Fruit fly (Drosophila melanogaster) whole organism, prepupa: ENCODE results near the gene CG5282.
A peak's percentile ranks its signal among the peaks of the same experiment; 100 is the strongest.

ENCODE experiments used
- CG10631 ChIP-seq: fragments of 200-800 bp; sonication (Bioruptor generic); optimal IDR thresholded peaks from 2 replicates; lab custom pipeline; 2016; ENCODE audit warnings: missing biosample characterization, missing genetic modification characterization
- CG10669 ChIP-seq: fragments of 200-800 bp; sonication (Bioruptor generic); optimal IDR thresholded peaks from 3 replicates; lab custom pipeline; 2018; ENCODE audit warnings: missing biosample characterization, mild to moderate bottlenecking, missing genetic modification characterization, moderate library complexity
- CG11294 ChIP-seq: fragments of 200-800 bp; sonication (Bioruptor generic); IDR thresholded peaks from 2 replicates; pipeline ENCODE4 v1.3.6; 2022; ENCODE audit warnings: missing biosample characterization, missing genetic modification characterization
- CG11762 ChIP-seq: fragments of 200-800 bp; sonication (Bioruptor generic); optimal IDR thresholded peaks from 3 replicates; lab custom pipeline; 2016; ENCODE audit warnings: missing biosample characterization, missing genetic modification characterization; ENCODE audit not compliant: insufficient read depth
- CG11902 ChIP-seq: fragments of 200-800 bp; sonication (Bioruptor generic); optimal IDR thresholded peaks from 3 replicates; lab custom pipeline; 2016; ENCODE audit warnings: missing biosample characterization, missing genetic modification characterization
- CG15336 ChIP-seq: fragments of 200-800 bp; sonication (Bioruptor generic); IDR thresholded peaks from 2 replicates; pipeline ENCODE4 v1.3.6; 2022; ENCODE audit warnings: missing biosample characterization, missing genetic modification characterization
- CG1621 ChIP-seq: fragments of 200-800 bp; sonication (Bioruptor generic); optimal IDR thresholded peaks from 3 replicates; lab custom pipeline; 2018; ENCODE audit warnings: missing biosample characterization, mild to moderate bottlenecking, missing genetic modification characterization
- CG16779 ChIP-seq: fragments of 200-800 bp; sonication (Bioruptor generic); optimal IDR thresholded peaks from 3 replicates; lab custom pipeline; 2017; ENCODE audit warnings: missing biosample characterization, mild to moderate bottlenecking, missing genetic modification characterization
- CG3032 ChIP-seq: fragments of 200-800 bp; optimal IDR thresholded peaks from 2 replicates; lab custom pipeline; 2019; ENCODE audit warnings: missing biosample characterization, mild to moderate bottlenecking, missing genetic modification characterization, moderate library complexity
- CG31627 ChIP-seq: fragments of 200-800 bp; sonication (Bioruptor generic); optimal IDR thresholded peaks from 3 replicates; lab custom pipeline; 2016; ENCODE audit warnings: missing biosample characterization, missing genetic modification characterization
- CG34406 ChIP-seq: fragments of 200-800 bp; sonication (Bioruptor generic); optimal IDR thresholded peaks from 3 replicates; lab custom pipeline; 2016; ENCODE audit warnings: missing biosample characterization, missing genetic modification characterization
- CG3919 ChIP-seq: fragments of 200-800 bp; sonication (Bioruptor generic); optimal IDR thresholded peaks from 3 replicates; lab custom pipeline; 2016; ENCODE audit warnings: missing biosample characterization, missing genetic modification characterization
- CG4318 ChIP-seq: fragments of 200-800 bp; sonication (Bioruptor generic); optimal IDR thresholded peaks from 3 replicates; lab custom pipeline; 2017; ENCODE audit warnings: missing biosample characterization, mild to moderate bottlenecking, missing genetic modification characterization
- CG6163 ChIP-seq: fragments of 200-800 bp; sonication (Bioruptor generic); IDR thresholded peaks from 3 replicates; pipeline ENCODE4 v1.3.6; 2022; ENCODE audit warnings: missing biosample characterization, missing genetic modification characterization
- CG6276 ChIP-seq: fragments of 200-800 bp; sonication (Bioruptor generic); optimal IDR thresholded peaks from 2 replicates; lab custom pipeline; 2017; ENCODE audit warnings: missing biosample characterization, mild to moderate bottlenecking, missing genetic modification characterization
- CG6808 ChIP-seq: fragments of 200-800 bp; sonication (Bioruptor generic); optimal IDR thresholded peaks from 3 replicates; lab custom pipeline; 2017; ENCODE audit warnings: missing biosample characterization, missing genetic modification characterization, mild to moderate bottlenecking, moderate library complexity, missing genetic modification reagents
- CG7368 ChIP-seq: fragments of 200-800 bp; sonication (Bioruptor generic); optimal IDR thresholded peaks from 3 replicates; lab custom pipeline; 2016; ENCODE audit warnings: missing biosample characterization, missing genetic modification characterization
- CG8119 ChIP-seq: fragments of 200-800 bp; sonication (Bioruptor generic); IDR thresholded peaks from 3 replicates; pipeline ENCODE4 v1.3.6; 2022; ENCODE audit warnings: missing biosample characterization, missing genetic modification characterization
- CG8632 ChIP-seq: fragments of 200-800 bp; sonication (Bioruptor generic); optimal IDR thresholded peaks from 3 replicates; lab custom pipeline; 2016; ENCODE audit warnings: missing biosample characterization, missing genetic modification characterization
- CG9139 ChIP-seq: fragments of 200-800 bp; sonication (Bioruptor generic); optimal IDR thresholded peaks from 3 replicates; lab custom pipeline; 2017; ENCODE audit warnings: missing biosample characterization, mild to moderate bottlenecking, missing genetic modification characterization
- Gug ChIP-seq: fragments of 200-800 bp; sonication (Bioruptor generic); IDR thresholded peaks from 2 replicates; pipeline ENCODE4 v1.3.6; 2022; ENCODE audit warnings: missing biosample characterization, missing genetic modification characterization
- Hr39 ChIP-seq: fragments of 200-800 bp; sonication (Bioruptor generic); optimal IDR thresholded peaks from 2 replicates; lab custom pipeline; 2016; ENCODE audit warnings: missing biosample characterization, missing genetic modification characterization
- Hr4 ChIP-seq: fragments of 200-800 bp; sonication (Bioruptor generic); optimal IDR thresholded peaks from 3 replicates; lab custom pipeline; 2016; ENCODE audit warnings: missing biosample characterization, missing genetic modification characterization
- Lpt ChIP-seq: fragments of 200-800 bp; sonication (Bioruptor generic); optimal IDR thresholded peaks from 3 replicates; lab custom pipeline; 2016; ENCODE audit warnings: missing biosample characterization, missing genetic modification characterization
- OdsH ChIP-seq: fragments of 200-800 bp; sonication (Bioruptor generic); optimal IDR thresholded peaks from 3 replicates; lab custom pipeline; 2016; ENCODE audit warnings: missing biosample characterization, missing genetic modification characterization
- Sox102F ChIP-seq: fragments of 200-800 bp; sonication (Bioruptor generic); optimal IDR thresholded peaks from 2 replicates; lab custom pipeline; 2016; ENCODE audit warnings: missing biosample characterization, mild to moderate bottlenecking, missing genetic modification characterization
- Sox14 ChIP-seq: fragments of 200-800 bp; sonication (Bioruptor generic); optimal IDR thresholded peaks from 3 replicates; lab custom pipeline; 2016; ENCODE audit warnings: missing biosample characterization, missing genetic modification characterization
- achi ChIP-seq: fragments of 200-800 bp; sonication (Bioruptor generic); optimal IDR thresholded peaks from 3 replicates; lab custom pipeline; 2016; ENCODE audit warnings: missing biosample characterization, missing genetic modification characterization
- acj6 ChIP-seq: fragments of 200-800 bp; sonication (Bioruptor generic); optimal IDR thresholded peaks from 3 replicates; lab custom pipeline; 2016; ENCODE audit warnings: missing biosample characterization, missing genetic modification characterization
- dsx ChIP-seq: fragments of 200-800 bp; optimal IDR thresholded peaks from 3 replicates; lab custom pipeline; 2019; ENCODE audit warnings: missing biosample characterization, mild to moderate bottlenecking, missing genetic modification characterization, moderate library complexity; ENCODE audit not compliant: poor library complexity, severe bottlenecking
- eg ChIP-seq: fragments of 200-800 bp; sonication (Bioruptor generic); IDR thresholded peaks from 3 replicates; pipeline ENCODE4 v1.3.6; 2022; ENCODE audit warnings: missing biosample characterization, missing genetic modification characterization
- esn ChIP-seq: fragments of 200-800 bp; sonication (Bioruptor generic); optimal IDR thresholded peaks from 2 replicates; lab custom pipeline; 2016; ENCODE audit warnings: missing biosample characterization, mild to moderate bottlenecking, missing genetic modification characterization, moderate library complexity
- fd59A ChIP-seq: fragments of 200-800 bp; sonication (Bioruptor generic); optimal IDR thresholded peaks from 2 replicates; lab custom pipeline; 2017; ENCODE audit warnings: missing biosample characterization, mild to moderate bottlenecking, missing genetic modification characterization, missing genetic modification reagents
- fd85E ChIP-seq: fragments of 200-800 bp; sonication (Bioruptor generic); optimal IDR thresholded peaks from 3 replicates; lab custom pipeline; 2016; ENCODE audit warnings: missing biosample characterization, missing genetic modification characterization
- fkh ChIP-seq: fragments of 200-800 bp; sonication (Bioruptor generic); optimal IDR thresholded peaks from 3 replicates; lab custom pipeline; 2017; ENCODE audit warnings: missing biosample characterization, mild to moderate bottlenecking, missing genetic modification characterization, moderate library complexity
- lz ChIP-seq: fragments of 200-800 bp; sonication (Bioruptor generic); optimal IDR thresholded peaks from 3 replicates; lab custom pipeline; 2016; ENCODE audit warnings: missing biosample characterization, missing genetic modification characterization
- net ChIP-seq: fragments of 200-800 bp; sonication (Bioruptor generic); optimal IDR thresholded peaks from 3 replicates; lab custom pipeline; 2016; ENCODE audit warnings: missing biosample characterization, missing genetic modification characterization
- pdm3 ChIP-seq: fragments of 200-800 bp; sonication (Bioruptor generic); optimal IDR thresholded peaks from 3 replicates; lab custom pipeline; 2016; ENCODE audit warnings: missing biosample characterization, missing genetic modification characterization
- salr ChIP-seq, 2 experiments: fragments of 200-800 bp; sonication (Bioruptor generic); optimal IDR thresholded peaks; 3 replicates each; lab custom pipeline; 2016 to 2018; ENCODE audit warnings: missing biosample characterization in 2 of 2, missing genetic modification characterization in 2 of 2, mild to moderate bottlenecking in 1 of 2
- ss ChIP-seq, 2 experiments: fragments of 200-800 bp; sonication (Bioruptor generic); optimal IDR thresholded peaks; 2 replicates in 1 of 2; 3 replicates in 1 of 2; lab custom pipeline; 2017 to 2018; ENCODE audit warnings: mild to moderate bottlenecking in 2 of 2, missing biosample characterization in 2 of 2, missing genetic modification characterization in 2 of 2, moderate library complexity in 1 of 2
- svp ChIP-seq: fragments of 200-800 bp; sonication (Bioruptor generic); peaks from one replicate; lab custom pipeline; 2016; ENCODE audit warnings: missing biosample characterization, missing genetic modification characterization
- topi ChIP-seq: fragments of 200-800 bp; sonication (Bioruptor generic); optimal IDR thresholded peaks from 3 replicates; lab custom pipeline; 2016; ENCODE audit warnings: missing biosample characterization, missing genetic modification characterization
- vri ChIP-seq: fragments of 200-800 bp; sonication (Bioruptor generic); optimal IDR thresholded peaks from 3 replicates; lab custom pipeline; 2016; ENCODE audit warnings: missing biosample characterization, mild to moderate bottlenecking, missing genetic modification characterization

CG5282 gene

DNA sequence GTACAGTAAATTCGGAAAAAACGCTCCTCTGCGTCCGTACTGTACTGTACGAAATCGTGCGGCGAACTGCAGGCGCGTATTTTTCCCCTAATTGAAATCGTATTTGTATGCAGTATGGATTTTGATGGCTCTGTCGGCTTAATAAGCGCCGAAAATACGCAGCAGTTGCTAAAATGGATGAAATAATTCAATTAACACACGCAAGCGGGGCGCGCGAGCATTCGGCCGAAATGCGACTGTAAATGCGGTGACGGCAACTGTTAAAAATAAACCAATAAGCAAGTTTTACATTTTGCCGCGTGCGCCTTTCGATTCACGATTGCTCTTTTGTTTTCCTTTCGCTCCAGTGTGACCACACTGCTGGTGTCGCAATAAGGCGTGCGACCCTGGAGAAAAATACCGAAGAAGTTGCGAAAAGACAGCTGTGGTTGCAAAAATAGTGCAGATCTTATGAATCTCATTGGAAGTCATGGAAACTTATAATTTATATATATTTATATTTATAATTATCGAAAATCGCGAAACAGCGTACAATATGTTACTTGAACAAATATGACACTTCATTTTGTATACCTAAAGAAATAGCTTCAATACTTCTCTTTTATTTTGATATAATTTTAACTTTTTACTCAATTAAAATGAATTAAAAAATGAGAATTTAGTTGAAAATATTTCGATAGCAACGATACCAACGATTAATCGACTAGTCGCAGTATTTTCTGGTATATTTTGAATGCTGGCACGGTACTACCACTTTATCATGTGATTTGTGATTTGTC is 47.3 kb upstream of the CG5282 start, which contains the start of the genes CG32428 and CG5969 (continued):
- TF ChIP-seq CG16779 (peak; percentile 42), CG31627 (GFP tag; lab: Kevin White, UChicago) (peak; percentile 47), CG6808 (GFP tag; lab: Kevin White, UChicago) (peak; percentile 48), Sox14 (peak; percentile 64), Lpt (GFP tag; lab: Kevin White, UChicago) (no peak), Hr4 (peak; percentile 62), fd85E (GFP tag; lab: Kevin White, UChicago) (peak; percentile 33), topi (GFP tag; lab: Kevin White, UChicago) (peak; percentile 16), Gug (peak; percentile 71), dsx (GFP tag; lab: Kevin White, UChicago) (peak; percentile 64), Sox102F (GFP tag; lab: Kevin White, UChicago) (peak; percentile 47), CG6163 (peak; percentile 88), svp (GFP tag; lab: Kevin White, UChicago) (peak; percentile 85), pdm3 (GFP tag; lab: Kevin White, UChicago) (peak; percentile 62), CG9139 (GFP tag; lab: Kevin White, UChicago) (no peak), CG11294 (peak; percentile 53), esn (peak; percentile 62), CG4318 (peak; percentile 68), fd59A (GFP tag; lab: Kevin White, UChicago) (no peak), CG11902 (peak; percentile 58)

DNA sequence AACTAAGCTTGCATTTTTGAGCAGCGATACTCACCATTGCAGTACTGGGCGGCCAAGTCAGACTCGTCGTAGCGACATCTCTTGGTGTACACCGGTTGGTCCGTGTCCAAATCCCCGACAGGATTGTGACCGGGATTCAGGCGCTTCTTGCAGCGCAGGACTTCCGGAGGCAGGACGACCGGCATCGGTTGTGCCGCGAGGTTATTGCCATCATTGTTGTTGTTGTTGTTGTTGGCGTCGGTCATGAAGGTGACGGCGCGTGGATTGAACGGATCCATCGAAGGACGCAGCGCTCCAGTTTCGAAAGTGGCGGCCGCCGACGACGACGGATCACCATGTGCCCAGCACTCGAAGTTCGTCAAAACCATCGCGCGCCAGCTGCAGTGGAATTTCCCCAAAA is 46.7 kb upstream of the CG5282 start:
- TF ChIP-seq OdsH (GFP tag; lab: Kevin White, UChicago) (no peak), CG16779 (no peak), acj6 (no peak), CG6163 (no peak), Sox14 (no peak), CG8632 (GFP tag; lab: Kevin White, UChicago) (no peak), CG6276 (GFP tag; lab: Kevin White, UChicago) (no peak), CG7368 (no peak), Hr39 (GFP tag; lab: Kevin White, UChicago) (no peak), ss (GFP tag; optimal IDR thresholded peaks at IDR 0.05; lab: Kevin White, UChicago) (no peak)

dm6 chr3L:20471499-20472313 is 45.8 kb upstream of the CG5282 start:
- TF ChIP-seq CG6163 (0 out of 3 replicates have a peak, but pooled peaks have one; percentile 31), CG4318 (no peak), lz (GFP tag; lab: Kevin White, UChicago) (no peak), fkh (peak; percentile 96), salr (GFP tag; optimal IDR thresholded peaks at IDR 0.05; lab: Kevin White, UChicago) (no peak), esn (peak; percentile 10), CG1621 (tag; lab: Kevin White, UChicago) (no peak), net (GFP tag; lab: Kevin White, UChicago) (peak; percentile 8), CG8119 (GFP tag; lab: Robert Waterston, UW) (peak; percentile 34; the same call in 2 of the 3 replicates), acj6 (peak; percentile 38), CG10669 (peak; percentile 16), CG9139 (GFP tag; lab: Kevin White, UChicago) (no peak), CG15336 (GFP tag; lab: Robert Waterston, UW) (peak; percentile 65), eg (peak; percentile 35; the same call in 1 of the 3 replicates), Lpt (GFP tag; lab: Kevin White, UChicago) (peak; percentile 23), CG3919 (peak; percentile 35), CG34406 (GFP tag; lab: Kevin White, UChicago) (peak; percentile 5), CG7368 (no peak), CG11902 (no peak), CG10631 (peak; percentile 12), CG16779 (no peak), vri (GFP tag; lab: Kevin White, UChicago) (no peak), svp (GFP tag; lab: Kevin White, UChicago) (peak; percentile 98), CG11294 (no peak; the same call in 1 of the 2 replicates), pdm3 (GFP tag; lab: Kevin White, UChicago) (peak; percentile 18), Gug (no peak), achi (peak; percentile 24), CG11762 (GFP tag; lab: Kevin White, UChicago) (peak; percentile 0), CG3032 (tag; lab: Kevin White, UChicago) (peak; percentile 49), dsx (GFP tag; lab: Kevin White, UChicago) (peak; percentile 5)
